Worm (Caenorhabditis elegans) whole organism, mixed stage, embryonic: Measurements from ENCODE around the gene Y43E12A.2.

Source experiments
- M03D4.4 ChIP-seq: sonication (generic microtip); optimal IDR thresholded peaks from 2 replicates; lab custom pipeline; 2017; ENCODE audit warnings: mild to moderate bottlenecking, missing genetic modification characterization, missing compliant biosample characterization
- bed-3 ChIP-seq: fragments of 200-800 bp; sonication (Bioruptor generic); optimal IDR thresholded peaks from 3 replicates; lab custom pipeline; 2018; ENCODE audit warnings: mild to moderate bottlenecking, missing genetic modification characterization, moderate library complexity, missing compliant biosample characterization
- ceh-39 ChIP-seq: fragments of 150-350 bp; optimal IDR thresholded peaks from 2 replicates; lab custom pipeline; 2014; ENCODE audit warnings: missing biosample characterization, missing genetic modification characterization
- ceh-43 ChIP-seq: fragments of 200-800 bp; sonication (Bioruptor generic); optimal IDR thresholded peaks from 2 replicates; lab custom pipeline; 2018; ENCODE audit warnings: mild to moderate bottlenecking, missing genetic modification characterization, moderate library complexity, missing compliant biosample characterization
- ceh-83 ChIP-seq: fragments of 200-800 bp; sonication (Bioruptor generic); optimal IDR thresholded peaks from 2 replicates; lab custom pipeline; 2018; ENCODE audit warnings: mild to moderate bottlenecking, missing genetic modification characterization, missing compliant biosample characterization
- ces-1 ChIP-seq: fragments of 150-350 bp; optimal IDR thresholded peaks from 2 replicates; lab custom pipeline; 2014; ENCODE audit warnings: missing biosample characterization, missing genetic modification reagents, missing genetic modification characterization
- cnd-1 ChIP-seq: fragments of 200-800 bp; sonication (Bioruptor generic); optimal IDR thresholded peaks from 2 replicates; lab custom pipeline; 2018; ENCODE audit warnings: mild to moderate bottlenecking, missing genetic modification characterization, missing compliant biosample characterization
- drap-1 ChIP-seq: fragments of 200-800 bp; sonication (Bioruptor generic); optimal IDR thresholded peaks from 3 replicates; lab custom pipeline; 2018; ENCODE audit warnings: mild to moderate bottlenecking, missing genetic modification characterization, missing compliant biosample characterization
- elt-1 ChIP-seq: sonication (generic microtip); optimal IDR thresholded peaks from 2 replicates; lab custom pipeline; 2017; ENCODE audit warnings: missing genetic modification characterization, mild to moderate bottlenecking, missing compliant biosample characterization, antibody characterized with exemption, moderate library complexity, borderline replicate concordance; ENCODE audit not compliant: insufficient read depth
- elt-3 ChIP-seq: fragments of 150-350 bp; optimal IDR thresholded peaks from 2 replicates; lab custom pipeline; 2014; ENCODE audit warnings: missing biosample characterization, missing genetic modification characterization
- flh-1 ChIP-seq: fragments of 200-800 bp; sonication (Bioruptor generic); optimal IDR thresholded peaks from 2 replicates; lab custom pipeline; 2018; ENCODE audit warnings: mild to moderate bottlenecking, missing genetic modification characterization, moderate library complexity, missing compliant biosample characterization
- ham-2 ChIP-seq: fragments of 200-800 bp; sonication (Bioruptor generic); optimal IDR thresholded peaks from 2 replicates; lab custom pipeline; 2018; ENCODE audit warnings: mild to moderate bottlenecking, missing genetic modification characterization, missing compliant biosample characterization
- hlh-1 ChIP-seq: fragments of 150-350 bp; optimal IDR thresholded peaks from 2 replicates; lab custom pipeline; 2014; ENCODE audit warnings: missing biosample characterization, missing genetic modification reagents, missing genetic modification characterization
- lin-32 ChIP-seq: fragments of 200-800 bp; sonication (Bioruptor generic); optimal IDR thresholded peaks from 2 replicates; lab custom pipeline; 2018; ENCODE audit warnings: mild to moderate bottlenecking, missing genetic modification characterization, missing compliant biosample characterization
- mab-5 ChIP-seq: fragments of 150-350 bp; optimal IDR thresholded peaks from 2 replicates; lab custom pipeline; 2014; ENCODE audit warnings: missing biosample characterization, missing genetic modification characterization
- mep-1 ChIP-seq: fragments of 150-350 bp; optimal IDR thresholded peaks from 2 replicates; lab custom pipeline; 2017; ENCODE audit warnings: missing biosample characterization, missing genetic modification reagents, missing genetic modification characterization, inconsistent platforms
- mls-2 ChIP-seq: sonication (generic microtip); optimal IDR thresholded peaks from 2 replicates; lab custom pipeline; 2016; ENCODE audit warnings: mild to moderate bottlenecking, missing genetic modification characterization, moderate library complexity, missing compliant biosample characterization
- nhr-12 ChIP-seq: fragments of 150-350 bp; optimal IDR thresholded peaks from 2 replicates; lab custom pipeline; 2014; ENCODE audit warnings: missing biosample characterization, missing genetic modification characterization
- nhr-2 ChIP-seq: fragments of 150-350 bp; optimal IDR thresholded peaks from 2 replicates; lab custom pipeline; 2014; ENCODE audit warnings: missing biosample characterization, missing genetic modification characterization
- nhr-237 ChIP-seq: fragments of 150-350 bp; optimal IDR thresholded peaks from 2 replicates; lab custom pipeline; 2014; ENCODE audit warnings: missing biosample characterization, missing genetic modification characterization
- nhr-28 ChIP-seq: fragments of 150-350 bp; optimal IDR thresholded peaks from 2 replicates; lab custom pipeline; 2014; ENCODE audit warnings: missing biosample characterization, missing genetic modification characterization
- nhr-76 ChIP-seq: sonication (generic microtip); optimal IDR thresholded peaks from 2 replicates; lab custom pipeline; 2017; ENCODE audit warnings: missing biosample characterization, missing genetic modification characterization
- pha-4 ChIP-seq: fragments of 150-350 bp; optimal IDR thresholded peaks from 2 replicates; lab custom pipeline; 2018; ENCODE audit warnings: missing biosample characterization, missing genetic modification reagents, missing genetic modification characterization
- sem-2 ChIP-seq: fragments of 200-800 bp; sonication (Bioruptor generic); optimal IDR thresholded peaks from 2 replicates; lab custom pipeline; 2018; ENCODE audit warnings: mild to moderate bottlenecking, missing genetic modification characterization, missing compliant biosample characterization
- sptf-1 ChIP-seq: sonication (generic microtip); optimal IDR thresholded peaks from 2 replicates; lab custom pipeline; 2017; ENCODE audit warnings: mild to moderate bottlenecking, missing genetic modification characterization, moderate library complexity, missing compliant biosample characterization
- tbx-8 ChIP-seq: fragments of 200-800 bp; sonication (Bioruptor generic); optimal IDR thresholded peaks from 2 replicates; lab custom pipeline; 2018; ENCODE audit warnings: mild to moderate bottlenecking, missing genetic modification characterization, moderate library complexity, missing compliant biosample characterization
- unc-120 ChIP-seq: sonication (generic microtip); optimal IDR thresholded peaks from 2 replicates; lab custom pipeline; 2017; ENCODE audit warnings: missing genetic modification characterization, missing compliant biosample characterization; ENCODE audit not compliant: poor library complexity, severe bottlenecking
- unc-39 ChIP-seq: fragments of 150-350 bp; optimal IDR thresholded peaks from 2 replicates; lab custom pipeline; 2014; ENCODE audit warnings: missing biosample characterization, missing genetic modification characterization
- unc-62 ChIP-seq: fragments of 150-350 bp; optimal IDR thresholded peaks from 2 replicates; lab custom pipeline; 2014; ENCODE audit warnings: missing biosample characterization, missing genetic modification reagents, missing genetic modification characterization
- zip-8 ChIP-seq: fragments of 150-350 bp; optimal IDR thresholded peaks from 2 replicates; lab custom pipeline; 2014; ENCODE audit warnings: missing biosample characterization, missing genetic modification characterization

The Y43E12A.2 gene

ce11 chrIV:10970767-10971166 is 11.1 kb upstream of the Y43E12A.2 start:
- no peak for TF ChIP-seq bed-3 (GFP tag; lab: Kevin White, UChicago)
- TF ChIP-seq lin-32 (GFP tag; lab: Kevin White, UChicago) = no peak
- no peak for TF ChIP-seq hlh-1 (tag; lab: Kevin White, UChicago)

- TF ChIP-seq sem-2 (GFP tag; lab: Kevin White, UChicago) (no peak), pha-4 (no peak), ceh-43 (GFP tag; lab: Kevin White, UChicago) (no peak), cnd-1 (tag; lab: Kevin White, UChicago) (no peak), ces-1 (no peak), hlh-1 (tag; lab: Kevin White, UChicago) (no peak), unc-62 (GFP tag; lab: Kevin White, UChicago) (no peak), lin-32 (GFP tag; lab: Kevin White, UChicago) (no peak), M03D4.4 (tag; lab: Kevin White, UChicago) (no peak), ceh-39 (tag; lab: Kevin White, UChicago) (no peak), sptf-1 (tag; lab: Kevin White, UChicago) (no peak), elt-3 (tag; lab: Kevin White, UChicago) (no peak), zip-8 (no peak), bed-3 (GFP tag; lab: Kevin White, UChicago) (no peak)
Observed at ce11 chrIV:10971636-10972199, 10.1 kb upstream of the Y43E12A.2 start.

ce11 chrIV:10975968-10976367 is 5.9 kb upstream of the Y43E12A.2 start:
- TF ChIP-seq ham-2 (GFP tag; lab: Kevin White, UChicago) = no peak
- peak; percentile 21 for TF ChIP-seq elt-1

- TF ChIP-seq nhr-76 (tag; lab: Kevin White, UChicago) (no peak), nhr-237 (tag; lab: Kevin White, UChicago) (no peak), drap-1 (GFP tag; lab: Kevin White, UChicago) (no peak), mab-5 (no peak), ces-1 (no peak), unc-39 (no peak), ceh-43 (GFP tag; lab: Kevin White, UChicago) (no peak), cnd-1 (tag; lab: Kevin White, UChicago) (no peak), lin-32 (GFP tag; lab: Kevin White, UChicago) (no peak), mls-2 (no peak)
Observed at ce11 chrIV:10978641-10979040, 3.2 kb upstream of the Y43E12A.2 start.

- TF ChIP-seq unc-120 (tag; lab: Kevin White, UChicago) (peak; percentile 19), unc-62 (GFP tag; lab: Kevin White, UChicago) (no peak)
- TF ChIP-seq, all 35 proteins: peak for 1
Observed at ce11 chrIV:10979689-10980088, 2.2 kb upstream of the Y43E12A.2 start.

- TF ChIP-seq sptf-1 (tag; lab: Kevin White, UChicago) (no peak), lin-32 (GFP tag; lab: Kevin White, UChicago) (no peak), hlh-1 (tag; lab: Kevin White, UChicago) (no peak), nhr-12 (tag; lab: Kevin White, UChicago) (no peak)
Observed at ce11 chrIV:10980628-10981027, 1.2 kb upstream of the Y43E12A.2 start.

- TF ChIP-seq nhr-76 (tag; lab: Kevin White, UChicago) (no peak), drap-1 (GFP tag; lab: Kevin White, UChicago) (no peak), elt-3 (tag; lab: Kevin White, UChicago) (no peak), ces-1 (no peak), unc-39 (no peak), mep-1 (tag; lab: Kevin White, UChicago) (no peak), pha-4 (no peak), ceh-43 (GFP tag; lab: Kevin White, UChicago) (no peak), ceh-83 (no peak), nhr-2 (no peak), flh-1 (GFP tag; lab: Kevin White, UChicago) (no peak), nhr-28 (tag; lab: Kevin White, UChicago) (no peak), mls-2 (no peak), tbx-8 (GFP tag; lab: Kevin White, UChicago) (no peak), mab-5 (no peak), ceh-39 (tag; lab: Kevin White, UChicago) (no peak)
Observed at ce11 chrIV:10985568-10986035, 3.7 kb downstream of the Y43E12A.2 start, which contains the start of gene cyb-2.1. Gene cyb-2.1, plus strand, starts transcription at chrIV:10985985.
